Fruit fly (Drosophila melanogaster) whole organism, embryonic: ENCODE measurements around the gene g.

Experiments used
- Asciz ChIP-seq: fragments of 200-800 bp; sonication (Bioruptor generic); optimal IDR thresholded peaks from 2 replicates; lab custom pipeline; 2017; ENCODE audit warnings: missing biosample characterization, mild to moderate bottlenecking, missing genetic modification characterization, missing genetic modification reagents
- Bgb ChIP-seq: fragments of 200-800 bp; sonication (Bioruptor generic); IDR thresholded peaks from 2 replicates; pipeline ENCODE4 v1.3.6; 2022; ENCODE audit warnings: missing biosample characterization, missing genetic modification characterization; ENCODE audit not compliant: partially characterized antibody
- CG12104 ChIP-seq: fragments of 200-800 bp; sonication (Bioruptor generic); optimal IDR thresholded peaks from 3 replicates; lab custom pipeline; 2016; ENCODE audit warnings: missing biosample characterization, missing genetic modification characterization
- CG12391 ChIP-seq: fragments of 200-800 bp; sonication (Bioruptor generic); optimal IDR thresholded peaks from 3 replicates; lab custom pipeline; 2018; ENCODE audit warnings: missing biosample characterization, mild to moderate bottlenecking, missing genetic modification characterization, moderate library complexity
- CG12744 ChIP-seq: fragments of 200-800 bp; sonication (Bioruptor generic); optimal IDR thresholded peaks from 2 replicates; lab custom pipeline; 2016; ENCODE audit warnings: missing biosample characterization, missing genetic modification characterization
- CG13424 ChIP-seq: fragments of 200-800 bp; sonication (Bioruptor generic); optimal IDR thresholded peaks from 2 replicates; lab custom pipeline; 2019; ENCODE audit warnings: missing biosample characterization, mild to moderate bottlenecking, missing genetic modification characterization, moderate library complexity
- CG14710 ChIP-seq: fragments of 200-800 bp; sonication (Bioruptor generic); optimal IDR thresholded peaks from 3 replicates; lab custom pipeline; 2019; ENCODE audit warnings: missing biosample characterization, mild to moderate bottlenecking, missing genetic modification characterization, moderate library complexity
- CG1603 ChIP-seq: fragments of 200-800 bp; sonication (Bioruptor generic); optimal IDR thresholded peaks from 2 replicates; lab custom pipeline; 2019; ENCODE audit warnings: missing biosample characterization, mild to moderate bottlenecking, missing genetic modification characterization, moderate library complexity
- CG17829 ChIP-seq: fragments of 200-800 bp; optimal IDR thresholded peaks from 2 replicates; lab custom pipeline; 2019; ENCODE audit warnings: missing biosample characterization, mild to moderate bottlenecking, missing genetic modification characterization, moderate library complexity
- CG18764 ChIP-seq: fragments of 200-800 bp; sonication (Bioruptor generic); optimal IDR thresholded peaks from 3 replicates; lab custom pipeline; 2016; ENCODE audit warnings: missing biosample characterization, missing genetic modification characterization
- CG2120 ChIP-seq: fragments of 200-800 bp; sonication (Bioruptor generic); optimal IDR thresholded peaks from 3 replicates; lab custom pipeline; 2016; ENCODE audit warnings: missing biosample characterization, missing genetic modification characterization
- CG2712 ChIP-seq: fragments of 200-800 bp; optimal IDR thresholded peaks from 3 replicates; lab custom pipeline; 2019; ENCODE audit warnings: missing biosample characterization, mild to moderate bottlenecking, missing genetic modification characterization, moderate library complexity
- CG30431 ChIP-seq: fragments of 200-800 bp; sonication (Bioruptor generic); optimal IDR thresholded peaks from 2 replicates; lab custom pipeline; 2017; ENCODE audit warnings: missing biosample characterization, missing genetic modification characterization
- CG31224 ChIP-seq: fragments of 200-800 bp; sonication (Bioruptor generic); IDR thresholded peaks from 2 replicates; pipeline ENCODE4 v1.3.6; 2022; ENCODE audit warnings: missing biosample characterization, missing genetic modification characterization
- CG3995 ChIP-seq: fragments of 200-800 bp; sonication (Bioruptor generic); optimal IDR thresholded peaks from 3 replicates; lab custom pipeline; 2016; ENCODE audit warnings: missing biosample characterization, missing genetic modification characterization
- CG4360 ChIP-seq: fragments of 200-800 bp; sonication (Bioruptor generic); IDR thresholded peaks from 2 replicates; pipeline ENCODE4 v1.3.6; 2022; ENCODE audit warnings: missing biosample characterization, missing genetic modification characterization
- CG43689 ChIP-seq: fragments of 200-800 bp; sonication (Bioruptor generic); IDR thresholded peaks from 2 replicates; pipeline ENCODE4 v1.3.6; 2022; ENCODE audit warnings: missing biosample characterization, missing genetic modification characterization
- CG4617 ChIP-seq: fragments of 200-800 bp; sonication (Bioruptor generic); optimal IDR thresholded peaks from 3 replicates; lab custom pipeline; 2016; ENCODE audit warnings: missing biosample characterization, missing genetic modification characterization, borderline replicate concordance
- CG4730 ChIP-seq: fragments of 200-800 bp; sonication (Bioruptor generic); IDR thresholded peaks from 2 replicates; pipeline ENCODE4 v1.3.6; 2022; ENCODE audit warnings: missing biosample characterization, missing genetic modification characterization
- CG6272 ChIP-seq: fragments of 200-800 bp; sonication (Bioruptor generic); IDR thresholded peaks from 2 replicates; pipeline ENCODE4 v1.3.6; 2022; ENCODE audit warnings: missing biosample characterization, missing genetic modification characterization
- CG7271 ChIP-seq: fragments of 200-800 bp; sonication (Bioruptor generic); optimal IDR thresholded peaks from 2 replicates; lab custom pipeline; 2018; ENCODE audit warnings: missing biosample characterization, mild to moderate bottlenecking, missing genetic modification characterization, moderate library complexity
- CG8089 ChIP-seq: fragments of 200-800 bp; sonication (Bioruptor generic); optimal IDR thresholded peaks from 3 replicates; lab custom pipeline; 2016; ENCODE audit warnings: missing biosample characterization, missing genetic modification characterization
- CG9817 ChIP-seq: fragments of 200-800 bp; sonication (Bioruptor generic); optimal IDR thresholded peaks from 2 replicates; lab custom pipeline; 2018; ENCODE audit warnings: missing biosample characterization, mild to moderate bottlenecking, missing genetic modification characterization, moderate library complexity
- CoRest ChIP-seq: fragments of 200-800 bp; sonication (Bioruptor generic); optimal IDR thresholded peaks from 3 replicates; lab custom pipeline; 2018; ENCODE audit warnings: missing biosample characterization, mild to moderate bottlenecking, missing genetic modification characterization, moderate library complexity
- Dad ChIP-seq: fragments of 200-800 bp; sonication (Bioruptor generic); optimal IDR thresholded peaks from 3 replicates; lab custom pipeline; 2016; ENCODE audit warnings: missing biosample characterization, missing genetic modification characterization
- Dref ChIP-seq: fragments of 200-800 bp; sonication (Bioruptor generic); IDR thresholded peaks from 2 replicates; pipeline ENCODE4 v1.3.6; 2022; ENCODE audit warnings: missing biosample characterization, missing genetic modification characterization
- Drgx ChIP-seq: fragments of 200-800 bp; sonication (Bioruptor generic); IDR thresholded peaks from 2 replicates; pipeline ENCODE4 v1.3.6; 2022; ENCODE audit warnings: missing biosample characterization, missing genetic modification characterization
- Ets65A ChIP-seq: fragments of 200-800 bp; sonication (Bioruptor generic); peaks from one replicate; lab custom pipeline; 2016; ENCODE audit warnings: missing biosample characterization, missing genetic modification characterization
- Hand ChIP-seq: fragments of 200-800 bp; sonication (Bioruptor generic); optimal IDR thresholded peaks from 2 replicates; lab custom pipeline; 2017; ENCODE audit warnings: mild to moderate bottlenecking, missing biosample characterization, missing genetic modification reagents, missing genetic modification characterization
- Mes4 ChIP-seq: fragments of 200-800 bp; sonication (Bioruptor generic); optimal IDR thresholded peaks from 2 replicates; lab custom pipeline; 2016; ENCODE audit warnings: missing biosample characterization, missing genetic modification characterization
- NFAT ChIP-seq: fragments of 200-800 bp; sonication (Bioruptor generic); IDR thresholded peaks from 2 replicates; pipeline ENCODE4 v1.3.6; 2022; ENCODE audit warnings: missing biosample characterization, missing genetic modification characterization
- Oli ChIP-seq: fragments of 200-800 bp; sonication (Bioruptor generic); optimal IDR thresholded peaks from 2 replicates; lab custom pipeline; 2018; ENCODE audit warnings: missing biosample characterization, mild to moderate bottlenecking, missing genetic modification characterization, moderate library complexity
- cato ChIP-seq: fragments of 200-800 bp; sonication (Bioruptor generic); optimal IDR thresholded peaks from 2 replicates; lab custom pipeline; 2016; ENCODE audit warnings: missing biosample characterization, missing genetic modification characterization, borderline replicate concordance
- chif ChIP-seq, 2 experiments: fragments of 200-800 bp; sonication (Bioruptor generic); optimal IDR thresholded peaks; 3 replicates each; lab custom pipeline; 2016; ENCODE audit warnings: missing biosample characterization in 2 of 2, missing genetic modification characterization in 2 of 2
- croc ChIP-seq: fragments of 200-800 bp; sonication (Bioruptor generic); conservative IDR thresholded peaks from 3 replicates; pipeline ENCODE4 v1.3.6; 2022; ENCODE audit warnings: missing biosample characterization, missing genetic modification characterization
- cwo ChIP-seq: fragments of 200-800 bp; sonication (Bioruptor generic); optimal IDR thresholded peaks from 3 replicates; lab custom pipeline; 2017; ENCODE audit warnings: missing biosample characterization, missing genetic modification characterization, mild to moderate bottlenecking, moderate library complexity, missing genetic modification reagents
- dmrt99B ChIP-seq: fragments of 200-800 bp; sonication (Bioruptor generic); optimal IDR thresholded peaks from 2 replicates; lab custom pipeline; 2018; ENCODE audit warnings: missing biosample characterization, mild to moderate bottlenecking, missing genetic modification characterization, moderate library complexity
- ems ChIP-seq: fragments of 200-800 bp; sonication (Bioruptor generic); optimal IDR thresholded peaks from 3 replicates; lab custom pipeline; 2016; ENCODE audit warnings: missing biosample characterization, missing genetic modification characterization
- esg ChIP-seq: fragments of 200-800 bp; sonication (Bioruptor generic); conservative IDR thresholded peaks from 2 replicates; pipeline ENCODE4 v1.3.6; 2022; ENCODE audit warnings: missing biosample characterization, missing genetic modification characterization
- maf-S ChIP-seq: fragments of 200-800 bp; sonication (Bioruptor generic); optimal IDR thresholded peaks from 2 replicates; lab custom pipeline; 2016; ENCODE audit warnings: missing biosample characterization, missing genetic modification characterization
- otp ChIP-seq: fragments of 200-800 bp; sonication (Bioruptor generic); IDR thresholded peaks from 3 replicates; pipeline ENCODE4, ENCODE4 v1.3.6; 2022; ENCODE audit warnings: missing biosample characterization, missing genetic modification characterization
- p53 ChIP-seq: fragments of 200-800 bp; sonication (Bioruptor generic); optimal IDR thresholded peaks from 2 replicates; lab custom pipeline; 2016; ENCODE audit warnings: missing biosample characterization, missing genetic modification characterization
- pfk ChIP-seq: fragments of 200-800 bp; sonication (Bioruptor generic); optimal IDR thresholded peaks from 2 replicates; lab custom pipeline; 2018; ENCODE audit warnings: missing biosample characterization, mild to moderate bottlenecking, missing genetic modification characterization, moderate library complexity
- repo ChIP-seq: fragments of 200-800 bp; sonication (Bioruptor generic); optimal IDR thresholded peaks from 2 replicates; lab custom pipeline; 2016; ENCODE audit warnings: missing biosample characterization, missing genetic modification characterization
- row ChIP-seq: fragments of 200-800 bp; sonication (Bioruptor generic); IDR thresholded peaks from 3 replicates; pipeline ENCODE4 v1.3.6; 2022; ENCODE audit warnings: missing biosample characterization, missing genetic modification characterization
- sisA ChIP-seq: fragments of 200-800 bp; sonication (Bioruptor generic); IDR thresholded peaks from 2 replicates; pipeline ENCODE4 v1.3.6; 2022; ENCODE audit warnings: missing biosample characterization, missing genetic modification characterization
- sna ChIP-seq: fragments of 200-800 bp; sonication (Bioruptor generic); IDR thresholded peaks from 2 replicates; pipeline ENCODE4 v1.3.6; 2022; ENCODE audit warnings: missing biosample characterization, missing genetic modification characterization; ENCODE audit not compliant: partially characterized antibody
- tap ChIP-seq: fragments of 200-800 bp; optimal IDR thresholded peaks from 3 replicates; lab custom pipeline; 2019; ENCODE audit warnings: missing biosample characterization, mild to moderate bottlenecking, missing genetic modification characterization, moderate library complexity
- tin ChIP-seq: fragments of 200-800 bp; sonication (Bioruptor generic); optimal IDR thresholded peaks from 3 replicates; lab custom pipeline; 2016; ENCODE audit warnings: missing biosample characterization, missing genetic modification characterization
- tna ChIP-seq: fragments of 200-800 bp; sonication (Bioruptor generic); IDR thresholded peaks from 2 replicates; pipeline ENCODE4 v1.3.6; 2022; ENCODE audit warnings: missing biosample characterization, missing genetic modification characterization; ENCODE audit not compliant: partially characterized antibody

The g gene

DNA sequence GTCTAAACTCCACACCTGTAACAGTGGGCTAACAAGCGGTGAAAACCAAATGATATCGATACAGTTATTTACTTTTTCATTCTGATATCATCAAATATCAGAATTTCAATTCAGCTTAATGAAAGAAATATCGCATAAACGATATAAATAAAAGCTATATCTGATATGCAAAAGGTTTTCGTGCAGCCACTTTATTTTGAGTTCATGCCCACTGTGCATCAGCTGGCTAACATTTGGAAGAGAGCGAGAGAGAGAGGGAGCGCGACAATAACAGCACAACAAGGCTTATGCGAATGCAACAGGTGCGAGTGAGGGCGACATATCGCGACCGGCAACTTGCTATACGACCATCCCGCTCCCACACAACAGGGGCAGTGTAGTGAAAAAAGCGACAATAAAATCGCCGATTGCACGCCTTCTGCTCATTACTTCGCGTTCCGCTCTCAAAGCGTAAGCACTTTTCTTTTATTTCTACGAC, 3.4 kb upstream of the g start, which contains the start of gene CG11151 (continued):
- TF ChIP-seq CG12391 (tag; lab: Kevin White, UChicago) (peak; percentile 98), CG4617 (peak; percentile 86), repo (GFP tag; lab: Kevin White, UChicago) (peak; percentile 95), CG8089 (peak; percentile 96), CG4730 (GFP tag; lab: Robert Waterston, UW) (peak; percentile 94), Mes4 (peak; percentile 95), CoRest (peak; percentile 97), CG9817 (tag; lab: Kevin White, UChicago) (peak; percentile 96), CG14710 (tag; lab: Kevin White, UChicago) (peak; percentile 93), Ets65A (GFP tag; lab: Kevin White, UChicago) (peak; percentile 99), Oli (tag; lab: Kevin White, UChicago) (peak; percentile 98), tin (GFP tag; lab: Kevin White, UChicago) (peak; percentile 96), otp (GFP tag; lab: Robert Waterston, UW) (peak; percentile 94), Dad (GFP tag; lab: Kevin White, UChicago) (peak; percentile 94), CG17829 (tag; lab: Kevin White, UChicago) (peak; percentile 97), CG3995 (peak; percentile 70), ems (GFP tag; lab: Kevin White, UChicago) (peak; percentile 95), Bgb (GFP tag; lab: Robert Waterston, UW) (peak; percentile 68), maf-S (GFP tag; lab: Kevin White, UChicago) (peak; percentile 96), CG7271 (tag; lab: Kevin White, UChicago) (peak; percentile 86), pfk (GFP tag; lab: Kevin White, UChicago) (peak; percentile 63), CG4360 (GFP tag; lab: Robert Waterston, UW) (no peak), cwo (GFP tag; lab: Kevin White, UChicago) (peak; percentile 94), CG30431 (GFP tag; lab: Kevin White, UChicago) (peak; percentile 94), Hand (GFP tag; lab: Kevin White, UChicago) (peak; percentile 96), p53 (GFP tag; lab: Kevin White, UChicago) (peak; percentile 93), CG12744 (GFP tag; lab: Kevin White, UChicago) (peak; percentile 95), Asciz (GFP tag; lab: Kevin White, UChicago) (peak; percentile 96), CG18764 (peak; percentile 94), croc (GFP tag; lab: Robert Waterston, UW) (peak; percentile 90), CG12104 (GFP tag; lab: Kevin White, UChicago) (peak; percentile 93), dmrt99B (tag; lab: Kevin White, UChicago) (peak; percentile 98), Drgx (GFP tag; lab: Robert Waterston, UW) (peak; percentile 96), tna (GFP tag; lab: Robert Waterston, UW) (peak; percentile 54; the same call in 1 of the 2 replicates), sna (GFP tag; lab: Robert Waterston, UW) (peak; percentile 49; the same call in 1 of the 2 replicates), CG6272 (peak; percentile 92), CG31224 (GFP tag; lab: Robert Waterston, UW) (peak; percentile 85), CG13424 (tag; lab: Kevin White, UChicago) (peak; percentile 97), CG2120 (GFP tag; lab: Kevin White, UChicago) (peak; percentile 98), row (GFP tag; lab: Robert Waterston, UW) (peak; percentile 98), cato (peak; percentile 90), chif (GFP tag; optimal IDR thresholded peaks at IDR 0.05; lab: Kevin White, UChicago) (peak; percentile 96 to 98), CG2712 (tag; lab: Kevin White, UChicago) (peak; percentile 97), NFAT (GFP tag; lab: Robert Waterston, UW) (peak; percentile 88), CG1603 (peak; percentile 98), sisA (GFP tag; lab: Robert Waterston, UW) (peak; percentile 95), tap (tag; lab: Kevin White, UChicago) (peak; percentile 94), CG43689 (GFP tag; lab: Robert Waterston, UW) (peak; percentile 90), esg (GFP tag; lab: Robert Waterston, UW) (peak; percentile 93), Dref (peak; percentile 31; the same call in 1 of the 2 replicates)
